Worm (Caenorhabditis elegans) whole organism, mixed stage, embryonic: ENCODE results near the gene msp-77.

ENCODE experiments used
- lin-32 ChIP-seq: fragments of 200-800 bp; sonication (Bioruptor generic); optimal IDR thresholded peaks from 2 replicates; lab custom pipeline; 2018; ENCODE audit warnings: mild to moderate bottlenecking, missing genetic modification characterization, missing compliant biosample characterization
- lsy-2 ChIP-seq: fragments of 150-350 bp; optimal IDR thresholded peaks from 2 replicates; lab custom pipeline; 2014; ENCODE audit warnings: missing biosample characterization, missing genetic modification characterization
- mep-1 ChIP-seq: fragments of 150-350 bp; optimal IDR thresholded peaks from 2 replicates; lab custom pipeline; 2017; ENCODE audit warnings: missing biosample characterization, missing genetic modification reagents, missing genetic modification characterization, inconsistent platforms
- mls-2 ChIP-seq: sonication (generic microtip); optimal IDR thresholded peaks from 2 replicates; lab custom pipeline; 2016; ENCODE audit warnings: mild to moderate bottlenecking, missing genetic modification characterization, moderate library complexity, missing compliant biosample characterization
- nhr-12 ChIP-seq: fragments of 150-350 bp; optimal IDR thresholded peaks from 2 replicates; lab custom pipeline; 2014; ENCODE audit warnings: missing biosample characterization, missing genetic modification characterization
- nhr-237 ChIP-seq: fragments of 150-350 bp; optimal IDR thresholded peaks from 2 replicates; lab custom pipeline; 2014; ENCODE audit warnings: missing biosample characterization, missing genetic modification characterization
- nhr-76 ChIP-seq: sonication (generic microtip); optimal IDR thresholded peaks from 2 replicates; lab custom pipeline; 2017; ENCODE audit warnings: missing biosample characterization, missing genetic modification characterization
- pha-4 ChIP-seq: fragments of 150-350 bp; optimal IDR thresholded peaks from 2 replicates; lab custom pipeline; 2018; ENCODE audit warnings: missing biosample characterization, missing genetic modification reagents, missing genetic modification characterization
- snpc-4 ChIP-seq: fragments of 150-350 bp; optimal IDR thresholded peaks from 2 replicates; lab custom pipeline; 2014; ENCODE audit warnings: missing biosample characterization, missing genetic modification characterization
- unc-39 ChIP-seq: fragments of 150-350 bp; optimal IDR thresholded peaks from 2 replicates; lab custom pipeline; 2014; ENCODE audit warnings: missing biosample characterization, missing genetic modification characterization
- unc-62 ChIP-seq: fragments of 150-350 bp; optimal IDR thresholded peaks from 2 replicates; lab custom pipeline; 2014; ENCODE audit warnings: missing biosample characterization, missing genetic modification reagents, missing genetic modification characterization

DNA sequence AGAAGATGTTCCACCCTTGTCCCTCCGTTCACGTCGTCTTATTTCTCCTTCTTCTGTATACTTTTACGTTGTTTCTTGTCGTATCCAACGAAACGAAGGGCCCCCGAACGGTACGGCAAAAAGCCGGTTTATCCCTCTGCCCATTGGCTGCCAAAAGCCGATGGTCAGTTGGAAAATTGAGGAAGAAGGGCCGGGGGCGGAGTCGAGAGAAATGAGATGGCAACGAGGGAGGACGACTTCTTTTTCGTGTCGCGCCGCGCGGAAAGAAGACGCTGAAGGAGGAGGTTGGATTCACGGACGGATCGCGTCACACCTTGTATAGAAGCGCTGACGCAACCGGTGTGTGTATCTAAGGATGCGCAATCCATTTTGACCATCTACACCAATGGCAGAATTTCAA, 20.7 kb downstream of the msp-77 start:
- no peak for TF ChIP-seq nhr-12 (tag; lab: Kevin White, UChicago)
- no peak for TF ChIP-seq snpc-4 (tag; lab: Kevin White, UChicago)
- no peak for TF ChIP-seq lsy-2
- no peak for TF ChIP-seq unc-39 (tag; lab: Kevin White, UChicago)
- no peak for TF ChIP-seq lin-32 (GFP tag; lab: Kevin White, UChicago)
- TF ChIP-seq unc-62 (GFP tag; lab: Kevin White, UChicago): no peak
- no peak for TF ChIP-seq nhr-76 (tag; lab: Kevin White, UChicago)
- no peak for TF ChIP-seq nhr-237 (tag; lab: Kevin White, UChicago)
- TF ChIP-seq mls-2 (tag; lab: Kevin White, UChicago): no peak
- no peak for TF ChIP-seq mep-1 (tag; lab: Kevin White, UChicago)
- no peak for TF ChIP-seq pha-4
